Fruit fly (Drosophila melanogaster): ENCODE measurements around the gene AOX2.

AOX2 gene

DNA sequence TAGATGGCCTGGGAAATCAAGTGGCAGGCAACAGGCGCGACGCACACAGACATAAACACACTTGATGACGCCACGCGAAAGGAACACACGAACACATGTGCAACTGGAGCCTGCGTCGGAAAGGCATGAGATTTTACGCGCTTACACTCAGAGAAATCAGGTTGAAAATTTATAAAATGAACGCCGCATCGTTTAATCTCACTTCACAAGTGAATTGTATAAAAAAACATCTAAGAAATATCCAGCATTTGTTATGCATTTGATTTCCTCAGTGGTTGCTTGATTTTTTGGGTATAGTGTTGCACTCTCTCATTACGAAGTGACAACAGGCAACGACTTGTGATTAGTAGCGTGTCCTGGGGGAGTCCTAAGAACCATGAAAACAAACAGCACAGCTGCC, 45.3 kb upstream of the AOX2 start (continued):
- peak; percentile 92 for TF ChIP-seq dmrt11E (tag; optimal IDR thresholded peaks at IDR 0.05)
- no peak for TF ChIP-seq Ets97D (GFP tag; optimal IDR thresholded peaks at IDR 0.05)
- TF ChIP-seq mirr (GFP tag; optimal IDR thresholded peaks at IDR 0.05), result no peak
- peak; percentile 19 for TF ChIP-seq gem (tag; optimal IDR thresholded peaks at IDR 0.05)
- TF ChIP-seq CG33557 (GFP tag; optimal IDR thresholded peaks at IDR 0.05), result peak; percentile 39
- TF ChIP-seq ap (GFP tag; IDR thresholded peaks at IDR 0.05), result no peak
- no peak for TF ChIP-seq gcm2 (GFP tag; optimal IDR thresholded peaks at IDR 0.05)
- no peak for TF ChIP-seq trh (GFP tag; optimal IDR thresholded peaks at IDR 0.05)
- TF ChIP-seq zfh1 (GFP tag; IDR thresholded peaks at IDR 0.05), result peak; percentile 58; the same call in 2 of the 3 replicates
- no peak for TF ChIP-seq Asciz (GFP tag; optimal IDR thresholded peaks at IDR 0.05)
- TF ChIP-seq CG12391 (tag; optimal IDR thresholded peaks at IDR 0.05), result peak; percentile 34

DNA sequence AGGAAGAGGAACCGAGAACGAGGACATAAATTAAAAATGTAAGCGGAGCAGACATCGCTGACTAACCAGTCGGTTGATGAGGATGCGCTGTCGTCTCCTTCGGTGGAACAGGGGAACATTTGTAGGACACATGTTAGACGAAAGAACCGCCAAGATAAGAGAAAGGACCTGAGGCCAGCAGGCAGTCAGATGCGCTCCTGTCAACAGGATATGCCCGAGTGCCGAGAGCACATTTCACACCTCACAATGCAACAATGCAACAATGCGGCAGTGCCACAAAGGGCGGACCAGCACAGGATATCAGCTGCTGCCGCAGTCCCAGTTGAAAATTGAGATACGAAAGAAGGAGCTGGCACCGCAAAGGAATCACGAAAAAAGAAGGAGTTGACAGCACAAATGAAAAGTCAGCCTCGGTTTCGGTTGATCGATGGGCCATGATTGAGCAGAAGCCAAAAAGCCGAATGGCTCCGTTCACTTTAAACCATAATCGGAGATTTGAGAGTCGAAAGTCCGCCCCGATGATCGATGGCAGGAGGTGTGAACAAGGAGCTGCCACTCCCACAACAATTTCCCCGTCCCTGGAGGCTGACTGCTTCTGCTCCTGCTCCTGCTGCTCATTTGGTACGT, 42.4 kb upstream of the AOX2 start:
- TF ChIP-seq Dll (GFP tag; IDR thresholded peaks at IDR 0.05; ENCODE audit: partially characterized antibody) (0 out of 4 replicates have a peak, but pooled peaks have one; percentile 12), twi (tag; optimal IDR thresholded peaks at IDR 0.05) (peak; percentile 99), hth (optimal IDR thresholded peaks at IDR 0.05) (peak; percentile 14), tll (GFP tag; optimal IDR thresholded peaks at IDR 0.05) (peak in 1 of 2 experiments; percentile 69), sc (optimal IDR thresholded peaks at IDR 0.05) (no peak), sc (GFP tag; optimal IDR thresholded peaks at IDR 0.05) (no peak), CTCF (GFP tag; optimal IDR thresholded peaks at IDR 0.05) (no peak), Lhr (GFP tag; optimal IDR thresholded peaks at IDR 0.05) (no peak), Kr (GFP tag; optimal IDR thresholded peaks at IDR 0.05) (peak; percentile 31), jing (GFP tag; optimal IDR thresholded peaks at IDR 0.05) (no peak), CG17829 (tag; optimal IDR thresholded peaks at IDR 0.05) (no peak), D (optimal IDR thresholded peaks at IDR 0.05) (peak; percentile 94), D (GFP tag; optimal IDR thresholded peaks at IDR 0.05) (no peak), nerfin-2 (GFP tag; IDR thresholded peaks at IDR 0.05; ENCODE audit: partially characterized antibody) (no peak), Tbp (GFP tag; optimal IDR thresholded peaks at IDR 0.05) (no peak)

DNA sequence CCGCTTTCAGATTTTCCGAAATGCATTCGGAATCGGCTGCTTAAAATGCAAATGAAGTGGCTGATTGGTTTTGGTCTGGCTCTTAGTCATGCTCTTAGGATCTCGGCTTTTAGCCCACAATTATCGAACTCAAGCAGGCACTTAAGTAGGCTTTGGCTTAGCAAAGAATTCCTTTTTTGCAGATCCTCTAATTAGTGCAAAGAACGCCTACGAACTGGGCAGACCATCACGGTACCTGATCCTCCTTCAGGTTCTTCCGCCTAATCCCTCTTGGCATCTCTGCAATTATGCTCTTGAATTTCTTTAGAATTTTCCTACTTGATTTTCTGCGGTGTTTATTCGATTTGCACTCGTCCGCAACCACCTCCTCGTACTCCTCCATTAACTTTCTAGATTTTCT, 41.2 kb upstream of the AOX2 start:
- TF ChIP-seq Sry-β (GFP tag; optimal IDR thresholded peaks at IDR 0.05), result no peak
- TF ChIP-seq CG7928 (GFP tag; optimal IDR thresholded peaks at IDR 0.05), result no peak
- no peak for TF ChIP-seq bowl (GFP tag; IDR thresholded peaks at IDR 0.05)
- no peak for TF ChIP-seq CG42726 (GFP tag; IDR thresholded peaks at IDR 0.05; ENCODE audit: partially characterized antibody)
- TF ChIP-seq CG9817 (tag; optimal IDR thresholded peaks at IDR 0.05), result no peak
- TF ChIP-seq fu2 (GFP tag; optimal IDR thresholded peaks at IDR 0.05), result no peak
- no peak for TF ChIP-seq CG14667 (GFP tag; IDR thresholded peaks at IDR 0.05)
- no peak for TF ChIP-seq pum (GFP tag; optimal IDR thresholded peaks at IDR 0.05)
- no peak for TF ChIP-seq kay (GFP tag; optimal IDR thresholded peaks at IDR 0.05)
- no peak for TF ChIP-seq CG9876 (GFP tag; optimal IDR thresholded peaks at IDR 0.05)
- TF ChIP-seq Taf1 (GFP tag; IDR thresholded peaks at IDR 0.05), result no peak
- peak; percentile 20 for TF ChIP-seq sens (GFP tag)
- no peak for TF ChIP-seq CG12659 (GFP tag; optimal IDR thresholded peaks at IDR 0.05)
- TF ChIP-seq Lpt (GFP tag; optimal IDR thresholded peaks at IDR 0.05), result no peak
- no peak for TF ChIP-seq CG6791 (GFP tag; IDR thresholded peaks at IDR 0.05; ENCODE audit: partially characterized antibody)
- no peak for TF ChIP-seq NfI (GFP tag; optimal IDR thresholded peaks at IDR 0.05)
- TF ChIP-seq lmd (GFP tag; IDR thresholded peaks at IDR 0.05), result no peak
- TF ChIP-seq fd102C (GFP tag; optimal IDR thresholded peaks at IDR 0.05), result no peak
- TF ChIP-seq Ets65A (GFP tag), result peak; percentile 86
- no peak for TF ChIP-seq HmgD (GFP tag; optimal IDR thresholded peaks at IDR 0.05)
- TF ChIP-seq tll (GFP tag; optimal IDR thresholded peaks at IDR 0.05), result peak in 1 of 2 experiments; percentile 58
- TF ChIP-seq oc (tag; optimal IDR thresholded peaks at IDR 0.05), result peak; percentile 28
- peak; percentile 70 for TF ChIP-seq zen (tag; optimal IDR thresholded peaks at IDR 0.05)
- no peak for TF ChIP-seq Abd-B (GFP tag; optimal IDR thresholded peaks at IDR 0.05)
- no peak for TF ChIP-seq sisA (GFP tag; IDR thresholded peaks at IDR 0.05)

Data from whole organism, embryonic.